Worm (Caenorhabditis elegans) whole organism, early embryonic: ENCODE measurements around the gene H38K22.6.

ENCODE experiments used
- B0310.2 ChIP-seq: sonication (generic microtip); optimal IDR thresholded peaks from 2 replicates; lab custom pipeline; 2016; ENCODE audit warnings: mild to moderate bottlenecking, missing genetic modification characterization, missing compliant biosample characterization
- F13C5.2 ChIP-seq: sonication (generic microtip); optimal IDR thresholded peaks from 2 replicates; lab custom pipeline; 2017; ENCODE audit warnings: mild to moderate bottlenecking, missing genetic modification characterization, inconsistent platforms, missing compliant biosample characterization
- aly-1 ChIP-seq: sonication (generic microtip); optimal IDR thresholded peaks from 2 replicates; lab custom pipeline; 2016; ENCODE audit warnings: missing genetic modification characterization, missing compliant biosample characterization
- ama-1 ChIP-seq: fragments of 150-350 bp; optimal IDR thresholded peaks from 2 replicates; lab custom pipeline; 2014
- ceh-13 ChIP-seq: fragments of 200-800 bp; sonication (Bioruptor generic); optimal IDR thresholded peaks from 2 replicates; lab custom pipeline; 2018; ENCODE audit warnings: mild to moderate bottlenecking, missing genetic modification characterization, missing compliant biosample characterization
- ceh-36 ChIP-seq: sonication (generic microtip); optimal IDR thresholded peaks from 2 replicates; lab custom pipeline; 2016; ENCODE audit warnings: missing genetic modification characterization, inconsistent platforms, missing compliant biosample characterization
- ets-7 ChIP-seq: sonication (generic microtip); optimal IDR thresholded peaks from 2 replicates; lab custom pipeline; 2016; ENCODE audit warnings: missing genotype, missing genetic modification characterization, missing compliant biosample characterization
- flt-1 ChIP-seq: fragments of 200-800 bp; sonication (Bioruptor generic); IDR thresholded peaks from 2 replicates; pipeline ENCODE4 v1.3.6; 2022; ENCODE audit warnings: missing genetic modification characterization, missing compliant biosample characterization
- hmbx-1 ChIP-seq: sonication (generic microtip); optimal IDR thresholded peaks from 2 replicates; lab custom pipeline; 2016; ENCODE audit warnings: mild to moderate bottlenecking, missing genetic modification characterization, missing compliant biosample characterization
- hmg-4 ChIP-seq: fragments of 200-800 bp; sonication (Bioruptor generic); optimal IDR thresholded peaks from 2 replicates; lab custom pipeline; 2018; ENCODE audit warnings: mild to moderate bottlenecking, missing genetic modification characterization, missing compliant biosample characterization
- hnd-1 ChIP-seq: sonication (generic microtip); optimal IDR thresholded peaks from 2 replicates; lab custom pipeline; 2016; ENCODE audit warnings: missing genetic modification characterization, missing compliant biosample characterization
- pes-1 ChIP-seq: fragments of 200-800 bp; sonication (Bioruptor generic); IDR thresholded peaks from 2 replicates; pipeline ENCODE4 v1.3.6; 2022; ENCODE audit warnings: missing genetic modification reagents, missing genetic modification characterization, missing compliant biosample characterization
- scrt-1 ChIP-seq: fragments of 200-800 bp; sonication (Bioruptor generic); IDR thresholded peaks from 2 replicates; pipeline ENCODE4 v1.3.6; 2022; ENCODE audit warnings: missing genetic modification characterization, missing compliant biosample characterization
- sea-1 ChIP-seq: fragments of 200-800 bp; sonication (Bioruptor generic); conservative IDR thresholded peaks from 2 replicates; pipeline ENCODE4 v1.3.6; 2022; ENCODE audit warnings: missing genetic modification characterization, missing compliant biosample characterization
- tbx-11 ChIP-seq: fragments of 200-800 bp; sonication (Bioruptor generic); IDR thresholded peaks from 2 replicates; pipeline ENCODE4 v1.3.6; 2022; ENCODE audit warnings: missing genetic modification characterization, missing compliant biosample characterization
- tbx-37 ChIP-seq: fragments of 200-800 bp; sonication (Bioruptor generic); conservative IDR thresholded peaks from 2 replicates; pipeline ENCODE4 v1.3.6; 2022; ENCODE audit warnings: missing genetic modification reagents, missing genetic modification characterization, missing compliant biosample characterization
- tra-4 ChIP-seq: sonication (generic microtip); optimal IDR thresholded peaks from 2 replicates; lab custom pipeline; 2017; ENCODE audit warnings: missing genetic modification characterization, missing compliant biosample characterization

H38K22.6 gene

ce11 chrIII:4357438-4357837, 37.2 kb downstream of the H38K22.6 start:
- TF ChIP-seq F13C5.2 (tag; lab: Kevin White, UChicago) (no peak), ama-1 (no peak), sea-1 (GFP tag; lab: Robert Waterston, UW) (no peak), aly-1 (tag; lab: Kevin White, UChicago) (no peak), ceh-13 (GFP tag; lab: Kevin White, UChicago) (no peak), pes-1 (no peak), scrt-1 (GFP tag; lab: Robert Waterston, UW) (no peak), hnd-1 (tag; lab: Kevin White, UChicago) (no peak), hmg-4 (no peak), tbx-11 (GFP tag; lab: Robert Waterston, UW) (no peak), ets-7 (tag; lab: Kevin White, UChicago) (no peak), tbx-37 (GFP tag; lab: Robert Waterston, UW) (no peak), flt-1 (no peak), B0310.2 (tag; lab: Kevin White, UChicago) (no peak), tra-4 (no peak), hmbx-1 (tag; lab: Kevin White, UChicago) (no peak), ceh-36 (tag; lab: Kevin White, UChicago) (no peak)

ce11 chrIII:4358345-4358744, 38.1 kb downstream of the H38K22.6 start:
- TF ChIP-seq tbx-37 (GFP tag; lab: Robert Waterston, UW) (no peak), ets-7 (tag; lab: Kevin White, UChicago) (no peak), hmbx-1 (tag; lab: Kevin White, UChicago) (no peak), pes-1 (no peak), hmg-4 (no peak), F13C5.2 (tag; lab: Kevin White, UChicago) (no peak), hnd-1 (tag; lab: Kevin White, UChicago) (no peak), ama-1 (no peak), aly-1 (tag; lab: Kevin White, UChicago) (no peak), flt-1 (no peak), scrt-1 (GFP tag; lab: Robert Waterston, UW) (no peak), ceh-36 (tag; lab: Kevin White, UChicago) (no peak), tbx-11 (GFP tag; lab: Robert Waterston, UW) (no peak), B0310.2 (tag; lab: Kevin White, UChicago) (no peak), sea-1 (GFP tag; lab: Robert Waterston, UW) (no peak), ceh-13 (GFP tag; lab: Kevin White, UChicago) (no peak), tra-4 (no peak)

ce11 chrIII:4359208-4359607, 39.0 kb downstream of the H38K22.6 start:
- TF ChIP-seq pes-1 (no peak), hmg-4 (no peak), ceh-36 (tag; lab: Kevin White, UChicago) (no peak), tra-4 (no peak), ets-7 (tag; lab: Kevin White, UChicago) (no peak), flt-1 (no peak), ama-1 (no peak), ceh-13 (GFP tag; lab: Kevin White, UChicago) (no peak), B0310.2 (tag; lab: Kevin White, UChicago) (no peak), F13C5.2 (tag; lab: Kevin White, UChicago) (no peak), hnd-1 (tag; lab: Kevin White, UChicago) (no peak), sea-1 (GFP tag; lab: Robert Waterston, UW) (no peak), tbx-11 (GFP tag; lab: Robert Waterston, UW) (no peak), scrt-1 (GFP tag; lab: Robert Waterston, UW) (no peak), aly-1 (tag; lab: Kevin White, UChicago) (no peak), tbx-37 (GFP tag; lab: Robert Waterston, UW) (no peak), hmbx-1 (tag; lab: Kevin White, UChicago) (no peak)

ce11 chrIII:4359900-4360299, 39.7 kb downstream of the H38K22.6 start:
- TF ChIP-seq hnd-1 (tag; lab: Kevin White, UChicago) (no peak), sea-1 (GFP tag; lab: Robert Waterston, UW) (no peak), pes-1 (no peak), B0310.2 (tag; lab: Kevin White, UChicago) (no peak), F13C5.2 (tag; lab: Kevin White, UChicago) (no peak), ets-7 (tag; lab: Kevin White, UChicago) (no peak)

- TF ChIP-seq ets-7 (tag; lab: Kevin White, UChicago) (no peak), aly-1 (tag; lab: Kevin White, UChicago) (peak; percentile 1), tra-4 (no peak), ceh-36 (tag; lab: Kevin White, UChicago) (no peak), tbx-11 (GFP tag; lab: Robert Waterston, UW) (no peak), F13C5.2 (tag; lab: Kevin White, UChicago) (peak; percentile 4), hmbx-1 (tag; lab: Kevin White, UChicago) (no peak), B0310.2 (tag; lab: Kevin White, UChicago) (no peak), ceh-13 (GFP tag; lab: Kevin White, UChicago) (peak; percentile 13), pes-1 (no peak; the same call in 1 of the 2 replicates), flt-1 (0 out of 2 replicates have a peak, but pooled peaks have one; percentile 22), hmg-4 (no peak), tbx-37 (GFP tag; lab: Robert Waterston, UW) (no peak), scrt-1 (GFP tag; lab: Robert Waterston, UW) (no peak)
Measured at ce11 chrIII:4362332-4362731, 42.1 kb downstream of the H38K22.6 start.

ce11 chrIII:4364974-4365373, 44.8 kb downstream of the H38K22.6 start, which contains the start of gene ckb-1:
Gene ckb-1, plus strand, starts transcription at chrIII:4365274.
- TF ChIP-seq tbx-37 (GFP tag; lab: Robert Waterston, UW): no peak
- no peak for TF ChIP-seq ceh-36 (tag; lab: Kevin White, UChicago)
- no peak for TF ChIP-seq B0310.2 (tag; lab: Kevin White, UChicago)
- no peak for TF ChIP-seq flt-1
- no peak for TF ChIP-seq tbx-11 (GFP tag; lab: Robert Waterston, UW)

- no peak for TF ChIP-seq F13C5.2 (tag; lab: Kevin White, UChicago)
- no peak for TF ChIP-seq aly-1 (tag; lab: Kevin White, UChicago)
- TF ChIP-seq hmg-4: no peak
Measured at ce11 chrIII:4367649-4368048, 47.4 kb downstream of the H38K22.6 start, which contains the start of gene ckb-2. Gene ckb-2, plus strand, starts transcription at chrIII:4367949.
